Fruit fly (Drosophila melanogaster): Measurements from ENCODE around the gene CG32814.

The CG32814 gene

dm6 chrX:1030478-1030877 lies 4.0 kb upstream of the CG32814 start, which contains the start of the genes Cdc45 and Rpp21:
Gene Cdc45 (minus strand): TSS chrX:1030556.
Gene Rpp21 (plus strand): TSS chrX:1030758.
- no peak for TF ChIP-seq br (GFP tag; optimal IDR thresholded peaks at IDR 0.05)
- TF ChIP-seq Rel (GFP tag; optimal IDR thresholded peaks at IDR 0.05), result no peak
- peak; percentile 26 for TF ChIP-seq Rel (tag; optimal IDR thresholded peaks at IDR 0.05)
- no peak for TF ChIP-seq sv (GFP tag; optimal IDR thresholded peaks at IDR 0.05)
- no peak for TF ChIP-seq OdsH (GFP tag; optimal IDR thresholded peaks at IDR 0.05)
- TF ChIP-seq foxo (GFP tag; optimal IDR thresholded peaks at IDR 0.05), result peak in 1 of 2 experiments; percentile 3
- no peak for TF ChIP-seq sage (GFP tag; optimal IDR thresholded peaks at IDR 0.05)
- TF ChIP-seq N (GFP tag; optimal IDR thresholded peaks at IDR 0.05), result no peak
- peak; percentile 13 for TF ChIP-seq HLH106 (tag; optimal IDR thresholded peaks at IDR 0.05)
- TF ChIP-seq Jra (GFP tag; optimal IDR thresholded peaks at IDR 0.05), result no peak
- TF ChIP-seq Vsx2 (GFP tag; optimal IDR thresholded peaks at IDR 0.05; ENCODE audit: partially characterized antibody), result no peak
- TF ChIP-seq Dfd (GFP tag; optimal IDR thresholded peaks at IDR 0.05), result no peak
- peak; percentile 10 for TF ChIP-seq h (GFP tag; optimal IDR thresholded peaks at IDR 0.05)
- TF ChIP-seq Myc (optimal IDR thresholded peaks at IDR 0.05), result peak; percentile 35
- no peak for TF ChIP-seq psq (GFP tag; optimal IDR thresholded peaks at IDR 0.05)
- no peak for TF ChIP-seq jim (GFP tag; optimal IDR thresholded peaks at IDR 0.05)

- TF ChIP-seq h (GFP tag; optimal IDR thresholded peaks at IDR 0.05) (no peak), dl (GFP tag; optimal IDR thresholded peaks at IDR 0.05; ENCODE audit: insufficient read depth in 1 of 2, partially characterized antibody in 2 of 2) (no peak), Jra (GFP tag; optimal IDR thresholded peaks at IDR 0.05) (no peak), Hr83 (GFP tag; optimal IDR thresholded peaks at IDR 0.05; ENCODE audit: poor library complexity, severe bottlenecking) (no peak), pan (optimal IDR thresholded peaks at IDR 0.05) (no peak), Myc (optimal IDR thresholded peaks at IDR 0.05) (no peak), ey (GFP tag; optimal IDR thresholded peaks at IDR 0.05) (no peak), brk (GFP tag; optimal IDR thresholded peaks at IDR 0.05) (no peak), usp (GFP tag; optimal IDR thresholded peaks at IDR 0.05) (no peak), br (GFP tag; optimal IDR thresholded peaks at IDR 0.05) (no peak), jim (GFP tag; optimal IDR thresholded peaks at IDR 0.05) (no peak), sv (GFP tag; optimal IDR thresholded peaks at IDR 0.05) (no peak), Hnf4 (GFP tag; optimal IDR thresholded peaks at IDR 0.05) (no peak), N (GFP tag; optimal IDR thresholded peaks at IDR 0.05) (no peak), Mio (GFP tag; optimal IDR thresholded peaks at IDR 0.05) (no peak), rgr (GFP tag; optimal IDR thresholded peaks at IDR 0.05) (no peak), GATAd (GFP tag; optimal IDR thresholded peaks at IDR 0.05) (no peak)
These were observed 14.9 kb downstream of the CG32814 start, which contains the start of the genes TfIIA-S-2 and CG14631 for dm6 chrX:1011543-1012085. Gene TfIIA-S-2 (minus strand): TSS chrX:1011643. Gene CG14631 (plus strand): TSS chrX:1012035.

dm6 chrX:1009468-1010259 lies 16.8 kb downstream of the CG32814 start:
- TF ChIP-seq Myc (optimal IDR thresholded peaks at IDR 0.05) (peak; percentile 68), Dfd (GFP tag; optimal IDR thresholded peaks at IDR 0.05) (no peak)

- TF ChIP-seq fru (GFP tag; optimal IDR thresholded peaks at IDR 0.05) (no peak), dl (GFP tag; optimal IDR thresholded peaks at IDR 0.05; ENCODE audit: insufficient read depth in 1 of 2, partially characterized antibody in 2 of 2) (no peak), dmrt93B (GFP tag; optimal IDR thresholded peaks at IDR 0.05) (no peak), OdsH (GFP tag; optimal IDR thresholded peaks at IDR 0.05) (no peak), usp (GFP tag; optimal IDR thresholded peaks at IDR 0.05) (no peak), CG32264 (GFP tag; optimal IDR thresholded peaks at IDR 0.05) (no peak), lola (GFP tag; optimal IDR thresholded peaks at IDR 0.05) (no peak), HLH106 (tag; optimal IDR thresholded peaks at IDR 0.05) (no peak), Mio (GFP tag; optimal IDR thresholded peaks at IDR 0.05) (no peak), Myc (optimal IDR thresholded peaks at IDR 0.05) (no peak), Dif (GFP tag; optimal IDR thresholded peaks at IDR 0.05; ENCODE audit: partially characterized antibody) (no peak), CG9705 (GFP tag; optimal IDR thresholded peaks at IDR 0.05) (no peak), pan (optimal IDR thresholded peaks at IDR 0.05) (no peak)
These were observed 20.3 kb downstream of the CG32814 start for dm6 chrX:1006182-1006581.
